Fruit fly (Drosophila melanogaster): Measurements from ENCODE around the gene gammaTub23C.

DNA sequence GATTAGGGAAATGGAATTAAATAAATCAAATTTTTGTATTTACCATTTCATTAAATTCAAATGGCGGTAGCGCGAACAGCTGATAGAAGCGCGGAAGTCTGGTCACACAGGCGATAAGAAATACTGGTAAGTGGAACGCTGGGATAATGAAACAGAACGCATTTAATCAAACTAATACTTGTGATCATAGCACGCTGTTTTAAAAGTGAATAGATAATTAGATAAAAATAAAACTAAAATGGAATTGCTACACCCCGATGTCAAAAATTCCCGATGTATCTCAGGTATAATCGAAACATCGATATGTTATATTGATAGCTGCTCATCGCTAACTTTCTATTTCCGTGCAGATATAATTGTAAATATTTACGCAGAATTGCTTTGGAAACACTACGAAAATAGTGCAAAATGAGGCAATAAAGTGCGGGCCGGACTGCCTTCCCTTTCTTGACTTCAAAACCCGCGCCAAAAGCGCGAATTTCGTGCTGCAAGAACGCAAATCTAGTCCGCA, 20.0 kb downstream of the gammaTub23C start, which contains the start of the genes okr and CG3558:
- TF ChIP-seq CG8478 (optimal IDR thresholded peaks at IDR 0.05) (no peak), Dll (optimal IDR thresholded peaks at IDR 0.05) (no peak), usp (GFP tag; optimal IDR thresholded peaks at IDR 0.05) (no peak), pan (optimal IDR thresholded peaks at IDR 0.05) (no peak), psq (optimal IDR thresholded peaks at IDR 0.05) (no peak), EcR (GFP tag; optimal IDR thresholded peaks at IDR 0.05) (no peak)
